Fruit fly (Drosophila melanogaster) whole organism, pupa: Measurements from ENCODE around the gene CG31161.

Source experiments
- CG12605 ChIP-seq: fragments of 200-800 bp; sonication (Bioruptor generic); IDR thresholded peaks from 2 replicates; pipeline ENCODE4 v1.3.6; 2022; ENCODE audit warnings: missing biosample characterization, missing genetic modification characterization
- CG14655 ChIP-seq: fragments of 200-800 bp; sonication (Bioruptor generic); optimal IDR thresholded peaks from 3 replicates; lab custom pipeline; 2017; ENCODE audit warnings: mild to moderate bottlenecking, missing biosample characterization, missing genetic modification reagents, missing genetic modification characterization
- CG15710 ChIP-seq: fragments of 200-800 bp; sonication (Bioruptor generic); optimal IDR thresholded peaks from 2 replicates; lab custom pipeline; 2018; ENCODE audit warnings: missing biosample characterization, mild to moderate bottlenecking, missing genetic modification characterization, moderate library complexity
- CG17806 ChIP-seq: fragments of 200-800 bp; sonication (Bioruptor generic); optimal IDR thresholded peaks from 2 replicates; lab custom pipeline; 2018; ENCODE audit warnings: missing biosample characterization, mild to moderate bottlenecking, missing genetic modification characterization, moderate library complexity
- CG8159 ChIP-seq: fragments of 200-800 bp; sonication (Bioruptor generic); optimal IDR thresholded peaks from 3 replicates; lab custom pipeline; 2018; ENCODE audit warnings: missing biosample characterization, mild to moderate bottlenecking, missing genetic modification characterization, moderate library complexity
- CG8301 ChIP-seq: fragments of 200-800 bp; sonication (Bioruptor generic); optimal IDR thresholded peaks from 2 replicates; lab custom pipeline; 2018; ENCODE audit warnings: missing biosample characterization, mild to moderate bottlenecking, missing genetic modification characterization
- CG9948 ChIP-seq: fragments of 200-800 bp; sonication (Bioruptor generic); optimal IDR thresholded peaks from 2 replicates; lab custom pipeline; 2018; ENCODE audit warnings: missing biosample characterization, mild to moderate bottlenecking, missing genetic modification characterization, moderate library complexity
- Ets98B ChIP-seq: fragments of 200-800 bp; sonication (Bioruptor generic); IDR thresholded peaks from 2 replicates; pipeline ENCODE4 v1.3.6; 2022; ENCODE audit warnings: missing biosample characterization, missing genetic modification characterization
- gl ChIP-seq: fragments of 200-800 bp; sonication (Bioruptor generic); optimal IDR thresholded peaks from 2 replicates; lab custom pipeline; 2018; ENCODE audit warnings: missing biosample characterization, mild to moderate bottlenecking, missing genetic modification characterization
- rn ChIP-seq: fragments of 200-800 bp; sonication (Bioruptor generic); IDR thresholded peaks from 2 replicates; pipeline ENCODE4 v1.3.6; 2022; ENCODE audit warnings: missing biosample characterization, missing genetic modification characterization

DNA sequence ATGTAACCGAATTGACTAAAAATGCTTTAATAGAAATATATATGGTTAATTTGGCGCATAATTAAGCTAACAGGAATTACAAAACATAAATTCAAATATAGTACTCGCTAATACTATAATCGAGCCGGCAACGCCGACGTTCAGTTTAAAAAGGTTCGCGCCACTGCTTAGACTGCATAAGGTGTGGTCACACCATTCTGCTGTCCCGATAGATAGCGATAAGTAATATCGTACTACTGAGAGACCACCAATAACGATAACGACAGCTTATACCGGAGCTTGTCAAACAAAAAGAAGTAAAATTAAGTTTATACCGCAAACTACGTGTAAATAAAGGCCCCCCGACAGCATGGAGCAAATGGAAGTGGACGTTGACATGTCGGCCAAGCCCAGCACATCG is 35.8 kb upstream of the CG31161 start, which contains the start of gene CSN6:
- TF ChIP-seq CG8159 (tag; lab: Kevin White, UChicago): no peak
- TF ChIP-seq Ets98B (GFP tag; lab: Robert Waterston, UW): no peak
- TF ChIP-seq gl (tag; lab: Kevin White, UChicago): no peak
- TF ChIP-seq CG12605 (GFP tag; lab: Robert Waterston, UW): no peak
- no peak for TF ChIP-seq rn (GFP tag; lab: Robert Waterston, UW)
- TF ChIP-seq CG8301 (tag; lab: Kevin White, UChicago): no peak
- no peak for TF ChIP-seq CG17806
- no peak for TF ChIP-seq CG9948 (tag; lab: Kevin White, UChicago)
- no peak for TF ChIP-seq CG15710 (tag; lab: Kevin White, UChicago)
- no peak for TF ChIP-seq CG14655
